Fruit fly (Drosophila melanogaster): ENCODE measurements around the gene CG42759.
A peak's percentile ranks its signal among the peaks of the same experiment; 100 is the strongest.

Gene CG42759

dm6 chr3R:10109938-10110337, 32.9 kb upstream of the CG42759 start, which contains the start of gene Fmr1:
TSS of gene Fmr1 (minus strand) at chr3R:10110121.
- TF ChIP-seq Dll (optimal IDR thresholded peaks at IDR 0.05) (no peak), EcR (GFP tag; optimal IDR thresholded peaks at IDR 0.05) (peak in 1 of 2 experiments; percentile 23)

- TF ChIP-seq CG8478 (optimal IDR thresholded peaks at IDR 0.05), result no peak
- TF ChIP-seq Dll (optimal IDR thresholded peaks at IDR 0.05), result no peak
- TF ChIP-seq usp (GFP tag; optimal IDR thresholded peaks at IDR 0.05), result no peak
- no peak for TF ChIP-seq pan (optimal IDR thresholded peaks at IDR 0.05)
Observed at dm6 chr3R:10111150-10111814, 31.6 kb upstream of the CG42759 start.

dm6 chr3R:10111815-10112185, 31.1 kb upstream of the CG42759 start:
- TF ChIP-seq CG8478 (optimal IDR thresholded peaks at IDR 0.05) (no peak), psq (optimal IDR thresholded peaks at IDR 0.05) (no peak), Dll (optimal IDR thresholded peaks at IDR 0.05) (no peak), EcR (GFP tag; optimal IDR thresholded peaks at IDR 0.05) (no peak), pan (optimal IDR thresholded peaks at IDR 0.05) (no peak), usp (GFP tag; optimal IDR thresholded peaks at IDR 0.05) (no peak)

- no peak for TF ChIP-seq EcR (GFP tag; optimal IDR thresholded peaks at IDR 0.05)
- no peak for TF ChIP-seq usp (GFP tag; optimal IDR thresholded peaks at IDR 0.05)
- no peak for TF ChIP-seq CG8478 (optimal IDR thresholded peaks at IDR 0.05)
- no peak for TF ChIP-seq Dll (optimal IDR thresholded peaks at IDR 0.05)
- no peak for TF ChIP-seq pan (optimal IDR thresholded peaks at IDR 0.05)
- TF ChIP-seq psq (optimal IDR thresholded peaks at IDR 0.05), result no peak
Observed at dm6 chr3R:10112195-10112594, 30.7 kb upstream of the CG42759 start, which contains the start of gene CAH7. TSS of gene CAH7 (plus strand) at chr3R:10112237.

- TF ChIP-seq pan (optimal IDR thresholded peaks at IDR 0.05) (no peak), CG8478 (optimal IDR thresholded peaks at IDR 0.05) (no peak), EcR (GFP tag; optimal IDR thresholded peaks at IDR 0.05) (no peak), psq (optimal IDR thresholded peaks at IDR 0.05) (no peak), usp (GFP tag; optimal IDR thresholded peaks at IDR 0.05) (no peak), Dll (optimal IDR thresholded peaks at IDR 0.05) (no peak)
Observed at dm6 chr3R:10113746-10114145, 29.1 kb upstream of the CG42759 start.

- no peak for TF ChIP-seq EcR (GFP tag; optimal IDR thresholded peaks at IDR 0.05)
- no peak for TF ChIP-seq pan (optimal IDR thresholded peaks at IDR 0.05)
Observed at dm6 chr3R:10114915-10115534, 27.8 kb upstream of the CG42759 start.

- TF ChIP-seq EcR (GFP tag; optimal IDR thresholded peaks at IDR 0.05) (no peak), pan (optimal IDR thresholded peaks at IDR 0.05) (no peak), CG8478 (optimal IDR thresholded peaks at IDR 0.05) (no peak), Dll (optimal IDR thresholded peaks at IDR 0.05) (no peak), usp (GFP tag; optimal IDR thresholded peaks at IDR 0.05) (no peak), psq (optimal IDR thresholded peaks at IDR 0.05) (no peak)
Observed at dm6 chr3R:10115797-10116196, 27.1 kb upstream of the CG42759 start.

- TF ChIP-seq CG8478 (optimal IDR thresholded peaks at IDR 0.05) (no peak), psq (optimal IDR thresholded peaks at IDR 0.05) (no peak), Dll (optimal IDR thresholded peaks at IDR 0.05) (no peak), EcR (GFP tag; optimal IDR thresholded peaks at IDR 0.05) (no peak), pan (optimal IDR thresholded peaks at IDR 0.05) (no peak), usp (GFP tag; optimal IDR thresholded peaks at IDR 0.05) (no peak)
Observed at dm6 chr3R:10119592-10119991, 23.3 kb upstream of the CG42759 start.

- TF ChIP-seq psq (optimal IDR thresholded peaks at IDR 0.05) (no peak), usp (GFP tag; optimal IDR thresholded peaks at IDR 0.05) (no peak), Dll (optimal IDR thresholded peaks at IDR 0.05) (no peak), EcR (GFP tag; optimal IDR thresholded peaks at IDR 0.05) (no peak), pan (optimal IDR thresholded peaks at IDR 0.05) (no peak), CG8478 (optimal IDR thresholded peaks at IDR 0.05) (no peak)
Observed at dm6 chr3R:10121266-10121904, 21.5 kb upstream of the CG42759 start, which contains the start of the genes gammaSnap2 and ATPsynepsilonL. TSS of gene gammaSnap2 (minus strand) at chr3R:10121400. TSS of gene ATPsynepsilonL (plus strand) at chr3R:10121773.

- TF ChIP-seq EcR (GFP tag; optimal IDR thresholded peaks at IDR 0.05) (no peak), Dll (optimal IDR thresholded peaks at IDR 0.05) (no peak), usp (GFP tag; optimal IDR thresholded peaks at IDR 0.05) (no peak), CG8478 (optimal IDR thresholded peaks at IDR 0.05) (no peak), pan (optimal IDR thresholded peaks at IDR 0.05) (no peak), psq (optimal IDR thresholded peaks at IDR 0.05) (no peak)
Observed at dm6 chr3R:10124764-10125163, 18.1 kb upstream of the CG42759 start.

dm6 chr3R:10125477-10125876, 17.4 kb upstream of the CG42759 start, which contains the start of gene knk:
TSS of gene knk (minus strand) at chr3R:10125664.
- TF ChIP-seq CG8478 (optimal IDR thresholded peaks at IDR 0.05) (no peak), Dll (optimal IDR thresholded peaks at IDR 0.05) (no peak), EcR (GFP tag; optimal IDR thresholded peaks at IDR 0.05) (no peak), pan (optimal IDR thresholded peaks at IDR 0.05) (no peak), usp (GFP tag; optimal IDR thresholded peaks at IDR 0.05) (no peak), psq (optimal IDR thresholded peaks at IDR 0.05) (no peak)

- no peak for TF ChIP-seq pan (optimal IDR thresholded peaks at IDR 0.05)
Observed at dm6 chr3R:10130091-10130490, 12.8 kb upstream of the CG42759 start.

Data from whole organism.